Worm (Caenorhabditis elegans) whole organism, L4 larva: Measurements from ENCODE around the gene W08E12.9.
"Not testable (repeated sequence)": the region's sequence is repeated elsewhere in the genome, so short reads cannot be mapped to it uniquely, and the experiment has no call there.

Experiments used
- D1046.2 ChIP-seq: fragments of 200-800 bp; sonication (Bioruptor generic); IDR thresholded peaks from 2 replicates; pipeline ENCODE4 v1.3.6; 2022; ENCODE audit warnings: missing genetic modification characterization, missing compliant biosample characterization
- F44E2.7 ChIP-seq: fragments of 200-800 bp; sonication (Bioruptor generic); IDR thresholded peaks from 2 replicates; pipeline ENCODE4 v2.1.2; 2022; ENCODE audit warnings: missing genetic modification characterization, missing compliant biosample characterization
- F49E8.2 ChIP-seq: sonication (generic microtip); optimal IDR thresholded peaks from 2 replicates; lab custom pipeline; 2016; ENCODE audit warnings: missing compliant biosample characterization, mild to moderate bottlenecking, missing genetic modification characterization, borderline replicate concordance
- T26A8.4 ChIP-seq: fragments of 200-800 bp; sonication (Bioruptor generic); IDR thresholded peaks from 2 replicates; pipeline ENCODE4 v1.3.6; 2022; ENCODE audit warnings: missing genetic modification characterization, missing compliant biosample characterization
- arid-1 ChIP-seq: fragments of 200-800 bp; sonication (Bioruptor generic); conservative IDR thresholded peaks from 2 replicates; pipeline ENCODE4 v1.3.6; 2022; ENCODE audit warnings: missing genetic modification reagents, missing genetic modification characterization, missing compliant biosample characterization
- ceh-20 ChIP-seq: fragments of 200-800 bp; sonication (Bioruptor generic); IDR thresholded peaks from 2 replicates; pipeline ENCODE4 v1.3.6; 2022; ENCODE audit warnings: missing genetic modification reagents, missing genetic modification characterization, missing compliant biosample characterization
- ceh-44 ChIP-seq: fragments of 200-800 bp; sonication (Bioruptor generic); IDR thresholded peaks from 2 replicates; pipeline ENCODE4 v1.3.6; 2022; ENCODE audit warnings: missing genetic modification reagents, missing genetic modification characterization, missing compliant biosample characterization
- ctbp-1 ChIP-seq: fragments of 200-800 bp; sonication (Bioruptor generic); IDR thresholded peaks from 2 replicates; pipeline ENCODE4 v1.3.6; 2022; ENCODE audit warnings: missing genetic modification reagents, missing genetic modification characterization, missing compliant biosample characterization
- daf-16 ChIP-seq, 3 experiments: sonication (generic microtip); optimal IDR thresholded peaks; 2 replicates each; lab custom pipeline; 2016 to 2017; ENCODE audit warnings: missing genetic modification characterization in 3 of 3, missing genetic modification reagents in 3 of 3, mild to moderate bottlenecking in 2 of 3, missing compliant biosample characterization in 2 of 3, missing biosample characterization in 1 of 3, moderate library complexity in 1 of 3
- daf-8 ChIP-seq: fragments of 200-800 bp; sonication (Bioruptor generic); IDR thresholded peaks from 2 replicates; pipeline ENCODE4 v1.3.6; 2022; ENCODE audit warnings: missing genetic modification characterization, missing compliant biosample characterization
- dmd-6 ChIP-seq: fragments of 200-800 bp; sonication (Bioruptor generic); IDR thresholded peaks from 2 replicates; pipeline ENCODE4 v1.3.6; 2022; ENCODE audit warnings: missing genetic modification reagents, missing genetic modification characterization, missing compliant biosample characterization
- dmd-9 ChIP-seq: fragments of 200-800 bp; sonication (Bioruptor generic); IDR thresholded peaks from 2 replicates; pipeline ENCODE4 v1.3.6; 2022; ENCODE audit warnings: missing genetic modification reagents, missing genetic modification characterization, missing compliant biosample characterization
- dpl-1 ChIP-seq: fragments of 150-350 bp; optimal IDR thresholded peaks from 2 replicates; lab custom pipeline; 2014; ENCODE audit warnings: missing biosample characterization, missing genetic modification reagents, missing genetic modification characterization
- duxl-1 ChIP-seq: sonication (generic microtip); optimal IDR thresholded peaks from 2 replicates; lab custom pipeline; 2016; ENCODE audit warnings: mild to moderate bottlenecking, missing genetic modification characterization, moderate library complexity, missing compliant biosample characterization; ENCODE audit not compliant: poor library complexity
- dve-1 ChIP-seq: sonication (generic microtip); optimal IDR thresholded peaks from 2 replicates; lab custom pipeline; 2017; ENCODE audit warnings: antibody characterized with exemption, mild to moderate bottlenecking, missing genetic modification characterization, missing compliant biosample characterization; ENCODE audit not compliant: insufficient read depth
- egl-43 ChIP-seq: fragments of 200-800 bp; sonication (Bioruptor generic); IDR thresholded peaks from 2 replicates; pipeline ENCODE4 v1.3.6; 2022; ENCODE audit warnings: missing genetic modification reagents, missing genetic modification characterization, missing compliant biosample characterization
- hlh-11 ChIP-seq: fragments of 200-800 bp; sonication (Bioruptor generic); optimal IDR thresholded peaks from 2 replicates; lab custom pipeline; 2018; ENCODE audit warnings: mild to moderate bottlenecking, missing genetic modification characterization, missing compliant biosample characterization
- hmg-1.1 ChIP-seq: fragments of 200-800 bp; sonication (Bioruptor generic); IDR thresholded peaks from 2 replicates; pipeline ENCODE4 v1.3.6; 2022; ENCODE audit warnings: missing genetic modification reagents, missing genetic modification characterization, missing compliant biosample characterization
- lin-1 ChIP-seq: fragments of 200-800 bp; sonication (Bioruptor generic); IDR thresholded peaks from 2 replicates; pipeline ENCODE4 v1.3.6; 2022; ENCODE audit warnings: missing genetic modification reagents, missing genetic modification characterization, missing compliant biosample characterization
- lin-29 ChIP-seq: fragments of 200-800 bp; sonication (Bioruptor generic); IDR thresholded peaks from 2 replicates; pipeline ENCODE4 v1.3.6; 2022; ENCODE audit warnings: missing genetic modification reagents, missing genetic modification characterization, missing compliant biosample characterization
- lin-38 ChIP-seq: fragments of 200-800 bp; sonication (Bioruptor generic); IDR thresholded peaks from 2 replicates; pipeline ENCODE4 v1.3.6; 2022; ENCODE audit warnings: missing genetic modification reagents, missing genetic modification characterization, missing compliant biosample characterization
- lsy-2 ChIP-seq, 2 experiments: fragments of 150-350 bp in 1 of 2; sonication (generic microtip) in 1 of 2; optimal IDR thresholded peaks; 2 replicates each; lab custom pipeline; 2014 to 2017; ENCODE audit warnings: missing biosample characterization in 2 of 2, missing genetic modification characterization in 2 of 2
- madf-5 ChIP-seq, 2 experiments: fragments of 200-800 bp; sonication (Bioruptor generic); IDR thresholded peaks; 2 replicates each; pipeline ENCODE4 v1.3.6; 2022; ENCODE audit warnings: missing compliant biosample characterization in 2 of 2, missing genetic modification characterization in 2 of 2
- mep-1 ChIP-seq: fragments of 150-350 bp; sonication (generic microtip); optimal IDR thresholded peaks from 3 replicates; lab custom pipeline; 2014; ENCODE audit warnings: missing biosample characterization, missing genetic modification characterization
- mes-2 ChIP-seq: sonication (generic microtip); optimal IDR thresholded peaks from 2 replicates; lab custom pipeline; 2016; ENCODE audit warnings: missing genotype, mild to moderate bottlenecking, missing genetic modification characterization, missing compliant biosample characterization; ENCODE audit not compliant: poor library complexity, severe bottlenecking
- nhr-28 ChIP-seq: fragments of 150-350 bp; optimal IDR thresholded peaks from 2 replicates; lab custom pipeline; 2014; ENCODE audit warnings: missing biosample characterization, missing genetic modification characterization
- nhr-41 ChIP-seq: fragments of 200-800 bp; sonication (Bioruptor generic); IDR thresholded peaks from 2 replicates; pipeline ENCODE4 v1.3.6; 2022; ENCODE audit warnings: missing genetic modification reagents, missing genetic modification characterization, missing compliant biosample characterization
- nhr-48 ChIP-seq: sonication (generic microtip); optimal IDR thresholded peaks from 2 replicates; lab custom pipeline; 2016; ENCODE audit warnings: mild to moderate bottlenecking, missing genetic modification characterization, missing compliant biosample characterization
- nhr-77 ChIP-seq: fragments of 150-350 bp; optimal IDR thresholded peaks from 2 replicates; lab custom pipeline; 2014; ENCODE audit warnings: missing biosample characterization, missing genetic modification characterization
- pha-4 ChIP-seq, 2 experiments: fragments of 150-350 bp in 1 of 2; fragments of 200-800 bp in 1 of 2; sonication (Bioruptor generic) in 1 of 2; IDR thresholded peaks in 1 of 2; optimal IDR thresholded peaks in 1 of 2; 2 replicates each; pipeline versions ENCODE4 v1.3.6 to Lab custom; 2014 to 2022; ENCODE audit warnings: missing genetic modification characterization in 2 of 2, missing genetic modification reagents in 2 of 2, missing biosample characterization in 1 of 2, missing compliant biosample characterization in 1 of 2
- php-3 ChIP-seq: fragments of 200-800 bp; sonication (Bioruptor generic); IDR thresholded peaks from 2 replicates; pipeline ENCODE4 v1.3.6; 2022; ENCODE audit warnings: missing genetic modification reagents, missing genetic modification characterization, missing compliant biosample characterization
- set-16 ChIP-seq: fragments of 200-800 bp; sonication (Bioruptor generic); IDR thresholded peaks from 2 replicates; pipeline ENCODE4 v1.3.6; 2022; ENCODE audit warnings: missing genetic modification reagents, missing genetic modification characterization, missing compliant biosample characterization
- snpc-1.2 ChIP-seq: fragments of 200-800 bp; sonication (Bioruptor generic); IDR thresholded peaks from 2 replicates; pipeline ENCODE4 v1.3.6; 2022; ENCODE audit warnings: missing genetic modification reagents, missing genetic modification characterization, missing compliant biosample characterization
- spr-1 ChIP-seq: sonication (generic microtip); optimal IDR thresholded peaks from 2 replicates; lab custom pipeline; 2016; ENCODE audit warnings: mild to moderate bottlenecking, missing genetic modification characterization, missing compliant biosample characterization
- spr-3 ChIP-seq: fragments of 200-800 bp; sonication (Bioruptor generic); optimal IDR thresholded peaks from 2 replicates; lab custom pipeline; 2018; ENCODE audit warnings: mild to moderate bottlenecking, missing genetic modification characterization, missing compliant biosample characterization
- tag-97 ChIP-seq: fragments of 200-800 bp; sonication (Bioruptor generic); IDR thresholded peaks from 2 replicates; pipeline ENCODE4 v1.3.6; 2022; ENCODE audit warnings: missing genetic modification characterization, missing compliant biosample characterization
- unc-130 ChIP-seq: sonication (generic microtip); optimal IDR thresholded peaks from 2 replicates; lab custom pipeline; 2016; ENCODE audit warnings: missing genetic modification reagents, missing genetic modification characterization, missing compliant biosample characterization
- vab-7 ChIP-seq: fragments of 200-800 bp; sonication (Bioruptor generic); IDR thresholded peaks from 2 replicates; pipeline ENCODE4 v1.3.6; 2022; ENCODE audit warnings: missing genetic modification reagents, missing genetic modification characterization, missing compliant biosample characterization
- zfp-3 ChIP-seq: fragments of 200-800 bp; sonication (Bioruptor generic); conservative IDR thresholded peaks from 2 replicates; pipeline ENCODE4 v1.3.6; 2022; ENCODE audit warnings: missing genetic modification reagents, missing genetic modification characterization, missing compliant biosample characterization
- ztf-7 ChIP-seq: fragments of 150-350 bp; optimal IDR thresholded peaks from 2 replicates; lab custom pipeline; 2014; ENCODE audit warnings: missing biosample characterization, missing genetic modification characterization

Gene W08E12.9

DNA sequence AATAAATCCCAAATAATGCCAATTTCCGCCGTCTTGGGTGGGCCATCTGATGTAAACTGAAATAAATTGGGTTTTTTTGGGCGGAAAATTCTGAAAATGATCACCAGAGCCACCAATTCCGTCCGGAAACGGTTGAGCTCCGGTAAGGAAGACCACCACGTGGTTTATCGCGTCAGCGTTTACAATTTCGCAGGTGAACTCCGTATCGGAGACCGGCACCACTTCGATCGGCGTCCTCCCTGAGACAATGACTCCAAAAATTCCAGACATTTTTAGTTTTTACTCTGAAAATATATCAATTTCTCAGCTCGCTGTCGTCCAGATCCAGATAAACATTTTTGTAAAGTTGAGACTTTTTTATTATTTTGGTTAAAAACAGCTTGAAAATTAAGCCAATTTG lies 29.2 kb upstream of the W08E12.9 start, which contains the start of gene F42A6.6 (continued):
- TF ChIP-seq daf-8 (GFP tag; lab: Robert Waterston, UW) (no peak), ceh-20 (peak; percentile 57; the same call in 1 of the 2 replicates), ztf-7 (tag; lab: Kevin White, UChicago) (no peak), ctbp-1 (GFP tag; lab: Robert Waterston, UW) (peak; percentile 36; the same call in 1 of the 2 replicates)

- TF ChIP-seq madf-5 (GFP tag; IDR thresholded peaks at IDR 0.05; lab: Robert Waterston, UW); daf-16 (GFP tag; optimal IDR thresholded peaks at IDR 0.05; lab: Kevin White, UChicago); daf-16 (tag; optimal IDR thresholded peaks at IDR 0.05; lab: Kevin White, UChicago); mep-1 (tag; lab: Kevin White, UChicago): not testable (repeated sequence)
Measured at ce11 chrIV:3331758-3332157, 24.4 kb upstream of the W08E12.9 start, which contains the start of gene F42A6.5. Gene F42A6.5, minus strand, starts transcription at chrIV:3331858.

DNA sequence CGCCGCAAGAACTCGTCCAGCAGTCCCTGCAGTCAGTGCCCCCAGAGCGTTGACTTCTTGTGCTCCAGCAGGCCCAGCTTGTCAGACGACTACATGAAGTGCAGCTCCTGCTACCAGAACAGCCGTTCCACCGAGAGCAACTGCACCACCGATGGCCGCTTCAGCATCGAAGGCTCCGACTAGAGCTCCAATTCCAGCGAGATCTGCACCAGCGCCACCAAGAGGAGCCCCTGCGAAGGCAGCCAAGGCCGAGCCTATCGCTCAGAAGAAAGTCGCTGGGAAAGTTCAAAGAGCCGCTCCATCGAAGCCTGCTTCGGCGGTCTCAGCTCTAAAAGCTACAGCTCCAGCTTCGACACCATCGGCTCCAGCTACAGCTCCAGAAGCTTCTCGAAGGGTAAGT lies 13.4 kb upstream of the W08E12.9 start:
- peak; percentile 93 for TF ChIP-seq set-16 (GFP tag; lab: Robert Waterston, UW)

- TF ChIP-seq lsy-2 (tag; optimal IDR thresholded peaks at IDR 0.05; lab: Kevin White, UChicago) = peak in 1 of 2 experiments; percentile 58
Measured at ce11 chrIV:3314099-3314498, 6.7 kb upstream of the W08E12.9 start.

- TF ChIP-seq mes-2 (tag; lab: Kevin White, UChicago) = peak; percentile 78
- peak; percentile 89 for TF ChIP-seq egl-43
- peak; percentile 93 for TF ChIP-seq lin-1 (GFP tag; lab: Robert Waterston, UW)
- TF ChIP-seq dpl-1 (GFP tag; lab: Kevin White, UChicago) = peak; percentile 56
- peak; percentile 98 for TF ChIP-seq dmd-6 (GFP tag; lab: Robert Waterston, UW)
- peak; percentile 72; the same call in 1 of the 2 replicates for TF ChIP-seq F44E2.7
- TF ChIP-seq nhr-77 (tag; lab: Kevin White, UChicago) = peak; percentile 38
- TF ChIP-seq F49E8.2 (tag; lab: Kevin White, UChicago) = peak; percentile 22
- peak; percentile 93 for TF ChIP-seq nhr-41 (GFP tag; lab: Robert Waterston, UW)
- peak; percentile 96 for TF ChIP-seq php-3 (GFP tag; lab: Robert Waterston, UW)
- peak; percentile 97 for TF ChIP-seq D1046.2
- peak; percentile 63 for TF ChIP-seq nhr-48 (tag; lab: Kevin White, UChicago)
- peak; percentile 96 for TF ChIP-seq ceh-20
- TF ChIP-seq dve-1 = peak; percentile 35
- TF ChIP-seq spr-3 (GFP tag; lab: Kevin White, UChicago) = peak; percentile 54
- TF ChIP-seq snpc-1.2 (GFP tag; lab: Robert Waterston, UW) = peak; percentile 88
- peak; percentile 90 for TF ChIP-seq hmg-1.1 (GFP tag; lab: Robert Waterston, UW)
- TF ChIP-seq T26A8.4 = peak; percentile 98
- peak; percentile 66 for TF ChIP-seq spr-1 (tag; lab: Kevin White, UChicago)
- TF ChIP-seq pha-4 (GFP tag; IDR thresholded peaks at IDR 0.05; lab: Robert Waterston, UW) = peak; percentile 96; the same call in 1 of the 2 replicates
- TF ChIP-seq pha-4 (tag; optimal IDR thresholded peaks at IDR 0.05; lab: Kevin White, UChicago) = not testable (repeated sequence)
- peak; percentile 77 for TF ChIP-seq vab-7
- peak; percentile 51 for TF ChIP-seq unc-130 (GFP tag; lab: Kevin White, UChicago)
- TF ChIP-seq duxl-1 (tag; lab: Kevin White, UChicago) = peak; percentile 64
- peak; percentile 98 for TF ChIP-seq zfp-3
- TF ChIP-seq lin-38 = peak; percentile 98
- TF ChIP-seq lin-29 (GFP tag; lab: Robert Waterston, UW) = peak; percentile 96
- 0 out of 2 replicates have a peak, but pooled peaks have one; percentile 40 for TF ChIP-seq tag-97 (GFP tag; lab: Robert Waterston, UW)
- TF ChIP-seq arid-1 (GFP tag; lab: Robert Waterston, UW) = peak; percentile 84
- peak; percentile 97 for TF ChIP-seq dmd-9
- TF ChIP-seq ceh-44 (GFP tag; lab: Robert Waterston, UW) = 0 out of 2 replicates have a peak, but pooled peaks have one; percentile 44
- peak; percentile 69 for TF ChIP-seq hlh-11 (tag; lab: Kevin White, UChicago)
- peak; percentile 6 for TF ChIP-seq nhr-28 (tag; lab: Kevin White, UChicago)
Measured at ce11 chrIV:3313311-3313710, 5.9 kb upstream of the W08E12.9 start.
